Fruit fly (Drosophila melanogaster) whole organism, embryonic: ENCODE measurements around the gene pall.

Source experiments
- Awh ChIP-seq: fragments of 200-800 bp; sonication (Bioruptor generic); IDR thresholded peaks from 2 replicates; pipeline ENCODE4, ENCODE4 v1.3.6; 2022; ENCODE audit warnings: missing biosample characterization, missing genetic modification characterization
- CG10431 ChIP-seq: fragments of 200-800 bp; sonication (Bioruptor generic); optimal IDR thresholded peaks from 3 replicates; lab custom pipeline; 2018; ENCODE audit warnings: missing biosample characterization, mild to moderate bottlenecking, missing genetic modification characterization
- CG10462 ChIP-seq: fragments of 200-800 bp; sonication (Bioruptor generic); optimal IDR thresholded peaks from 2 replicates; lab custom pipeline; 2016; ENCODE audit warnings: missing biosample characterization, missing genetic modification characterization
- CG11085 ChIP-seq: fragments of 200-800 bp; sonication (Bioruptor generic); IDR thresholded peaks from 2 replicates; pipeline ENCODE4 v1.3.6; 2022; ENCODE audit warnings: missing biosample characterization, missing genetic modification characterization
- CG11504 ChIP-seq: fragments of 200-800 bp; sonication (Bioruptor generic); optimal IDR thresholded peaks from 3 replicates; lab custom pipeline; 2019; ENCODE audit warnings: missing biosample characterization, mild to moderate bottlenecking, missing genetic modification characterization, moderate library complexity
- CG11695 ChIP-seq: fragments of 200-800 bp; sonication (Bioruptor generic); IDR thresholded peaks from 3 replicates; pipeline ENCODE4 v1.3.6; 2022; ENCODE audit warnings: missing biosample characterization, missing genetic modification characterization
- CG12155 ChIP-seq: fragments of 200-800 bp; sonication (Bioruptor generic); optimal IDR thresholded peaks from 3 replicates; lab custom pipeline; 2016; ENCODE audit warnings: missing biosample characterization, missing genetic modification characterization
- CG1603 ChIP-seq: fragments of 200-800 bp; sonication (Bioruptor generic); optimal IDR thresholded peaks from 2 replicates; lab custom pipeline; 2019; ENCODE audit warnings: missing biosample characterization, mild to moderate bottlenecking, missing genetic modification characterization, moderate library complexity
- CG2116 ChIP-seq: fragments of 200-800 bp; sonication (Bioruptor generic); optimal IDR thresholded peaks from 3 replicates; lab custom pipeline; 2018; ENCODE audit warnings: missing biosample characterization, mild to moderate bottlenecking, missing genetic modification characterization
- CG3281 ChIP-seq: fragments of 200-800 bp; sonication (Bioruptor generic); optimal IDR thresholded peaks from 3 replicates; lab custom pipeline; 2017; ENCODE audit warnings: missing biosample characterization, mild to moderate bottlenecking, missing genetic modification characterization
- CG3847 ChIP-seq: fragments of 200-800 bp; sonication (Bioruptor generic); IDR thresholded peaks from 2 replicates; pipeline ENCODE4 v1.3.6; 2022; ENCODE audit warnings: missing biosample characterization, missing genetic modification characterization
- CG6254 ChIP-seq: fragments of 200-800 bp; sonication (Bioruptor generic); optimal IDR thresholded peaks from 3 replicates; lab custom pipeline; 2017; ENCODE audit warnings: mild to moderate bottlenecking, missing biosample characterization, missing genetic modification reagents, missing genetic modification characterization
- Dek ChIP-seq: fragments of 200-800 bp; sonication (Bioruptor generic); optimal IDR thresholded peaks from 3 replicates; lab custom pipeline; 2019; ENCODE audit warnings: missing biosample characterization, mild to moderate bottlenecking, missing genetic modification characterization, moderate library complexity
- Dip2 ChIP-seq: fragments of 200-800 bp; sonication (Bioruptor generic); IDR thresholded peaks from 2 replicates; pipeline ENCODE4 v1.3.6; 2022; ENCODE audit warnings: missing biosample characterization, missing genetic modification characterization
- Doc2 ChIP-seq: fragments of 200-800 bp; sonication (Bioruptor generic); IDR thresholded peaks from 2 replicates; pipeline ENCODE4 v1.3.6; 2022; ENCODE audit warnings: missing biosample characterization, missing genetic modification characterization
- Elba2 ChIP-seq: fragments of 200-800 bp; sonication (Bioruptor generic); optimal IDR thresholded peaks from 3 replicates; lab custom pipeline; 2016; ENCODE audit warnings: missing biosample characterization, missing genetic modification characterization
- Fer2 ChIP-seq: fragments of 200-800 bp; sonication (Bioruptor generic); optimal IDR thresholded peaks from 2 replicates; lab custom pipeline; 2018; ENCODE audit warnings: missing biosample characterization, mild to moderate bottlenecking, missing genetic modification characterization, moderate library complexity
- Fer3 ChIP-seq: fragments of 200-800 bp; sonication (Bioruptor generic); optimal IDR thresholded peaks from 2 replicates; lab custom pipeline; 2018; ENCODE audit warnings: missing biosample characterization, mild to moderate bottlenecking, missing genetic modification characterization, moderate library complexity
- Gug ChIP-seq: fragments of 200-800 bp; sonication (Bioruptor generic); IDR thresholded peaks from 4 replicates; pipeline ENCODE4 v1.3.6; 2022; ENCODE audit warnings: missing biosample characterization, missing genetic modification characterization
- H15 ChIP-seq: fragments of 200-800 bp; sonication (Bioruptor generic); IDR thresholded peaks from 3 replicates; pipeline ENCODE4 v1.3.6; 2022; ENCODE audit warnings: missing biosample characterization, missing genetic modification characterization
- HHEX ChIP-seq: fragments of 200-800 bp; sonication (Bioruptor generic); optimal IDR thresholded peaks from 3 replicates; lab custom pipeline; 2017; ENCODE audit warnings: missing biosample characterization, mild to moderate bottlenecking, missing genetic modification characterization, missing genetic modification reagents
- Jarid2 ChIP-seq: fragments of 200-800 bp; sonication (Bioruptor generic); optimal IDR thresholded peaks from 3 replicates; lab custom pipeline; 2017; ENCODE audit warnings: mild to moderate bottlenecking, missing biosample characterization, missing genetic modification reagents, missing genetic modification characterization
- Mad ChIP-seq: fragments of 200-800 bp; sonication (Bioruptor generic); optimal IDR thresholded peaks from 2 replicates; lab custom pipeline; 2016; ENCODE audit warnings: missing biosample characterization, missing genetic modification characterization
- Mes4 ChIP-seq: fragments of 200-800 bp; sonication (Bioruptor generic); optimal IDR thresholded peaks from 2 replicates; lab custom pipeline; 2016; ENCODE audit warnings: missing biosample characterization, missing genetic modification characterization
- Nf-YC ChIP-seq: fragments of 200-800 bp; optimal IDR thresholded peaks from 3 replicates; lab custom pipeline; 2019; ENCODE audit warnings: missing biosample characterization, mild to moderate bottlenecking, missing genetic modification characterization, moderate library complexity
- Oli ChIP-seq: fragments of 200-800 bp; sonication (Bioruptor generic); optimal IDR thresholded peaks from 2 replicates; lab custom pipeline; 2018; ENCODE audit warnings: missing biosample characterization, mild to moderate bottlenecking, missing genetic modification characterization, moderate library complexity
- PHDP ChIP-seq: fragments of 200-800 bp; sonication (Bioruptor generic); optimal IDR thresholded peaks from 3 replicates; lab custom pipeline; 2018; ENCODE audit warnings: missing biosample characterization, mild to moderate bottlenecking, missing genetic modification characterization, moderate library complexity
- Poxn ChIP-seq: fragments of 200-800 bp; sonication (Bioruptor generic); IDR thresholded peaks from 2 replicates; pipeline ENCODE4 v1.3.6; 2022; ENCODE audit warnings: missing biosample characterization, missing genetic modification characterization
- Ptx1 ChIP-seq: fragments of 200-800 bp; sonication (Bioruptor generic); IDR thresholded peaks from 2 replicates; pipeline ENCODE4 v1.3.6; 2022; ENCODE audit warnings: missing biosample characterization, missing genetic modification characterization
- Rx ChIP-seq: fragments of 200-800 bp; sonication (Bioruptor generic); IDR thresholded peaks from 2 replicates; pipeline ENCODE4 v1.3.6; 2022; ENCODE audit warnings: missing biosample characterization, missing genetic modification characterization
- Sox100B ChIP-seq: fragments of 200-800 bp; sonication (Bioruptor generic); optimal IDR thresholded peaks from 3 replicates; lab custom pipeline; 2018; ENCODE audit warnings: missing biosample characterization, mild to moderate bottlenecking, missing genetic modification characterization
- Spps ChIP-seq: fragments of 200-800 bp; sonication (Bioruptor generic); optimal IDR thresholded peaks from 2 replicates; lab custom pipeline; 2018; ENCODE audit warnings: missing biosample characterization, mild to moderate bottlenecking, missing genetic modification characterization
- Usf ChIP-seq: fragments of 200-800 bp; sonication (Bioruptor generic); optimal IDR thresholded peaks from 2 replicates; lab custom pipeline; 2017; ENCODE audit warnings: missing genotype, missing biosample characterization, missing genetic modification characterization
- Xrp1 ChIP-seq: fragments of 200-800 bp; sonication (Bioruptor generic); IDR thresholded peaks from 2 replicates; pipeline ENCODE4 v1.3.6; 2022; ENCODE audit warnings: missing biosample characterization, missing genetic modification characterization
- ab ChIP-seq: fragments of 200-800 bp; sonication (Bioruptor generic); optimal IDR thresholded peaks from 2 replicates; lab custom pipeline; 2016; ENCODE audit warnings: missing biosample characterization, missing genetic modification characterization
- ci ChIP-seq: fragments of 200-800 bp; sonication (Bioruptor generic); IDR thresholded peaks from 3 replicates; pipeline ENCODE4 v1.3.6; 2022; ENCODE audit warnings: missing biosample characterization, missing genetic modification characterization
- gro ChIP-seq: fragments of 200-800 bp; sonication (Bioruptor generic); optimal IDR thresholded peaks from 2 replicates; lab custom pipeline; 2016; ENCODE audit warnings: missing biosample characterization, missing genetic modification characterization
- gt ChIP-seq: fragments of 200-800 bp; sonication (Bioruptor generic); IDR thresholded peaks from 2 replicates; pipeline ENCODE4 v1.3.6; 2022; ENCODE audit warnings: missing biosample characterization, missing genetic modification characterization
- oc ChIP-seq: fragments of 200-800 bp; sonication (Bioruptor generic); optimal IDR thresholded peaks from 2 replicates; lab custom pipeline; 2018; ENCODE audit warnings: missing biosample characterization, mild to moderate bottlenecking, missing genetic modification characterization, moderate library complexity
- onecut ChIP-seq: fragments of 200-800 bp; sonication (Bioruptor generic); IDR thresholded peaks from 2 replicates; pipeline ENCODE4 v1.3.6; 2022; ENCODE audit warnings: missing biosample characterization, missing genetic modification characterization
- pan ChIP-seq, 4 experiments: fragments of >200 bp in 3 of 4; fragments of 200-800 bp in 1 of 4; sonication (Bioruptor generic) in 1 of 4; optimal IDR thresholded peaks in 3 of 4; IDR thresholded peaks in 1 of 4; 2 replicates each; pipeline versions ENCODE4 v1.3.6 to Lab custom; 2017 to 2022; ENCODE audit warnings: missing biosample characterization in 2 of 4, missing genetic modification characterization in 2 of 4, mixed read lengths in 1 of 4
- pb ChIP-seq: fragments of 200-800 bp; sonication (Bioruptor generic); optimal IDR thresholded peaks from 3 replicates; lab custom pipeline; 2016; ENCODE audit warnings: missing biosample characterization, missing genetic modification characterization
- pnt ChIP-seq: fragments of 200-800 bp; sonication (Bioruptor generic); optimal IDR thresholded peaks from 3 replicates; lab custom pipeline; 2016; ENCODE audit warnings: missing biosample characterization, missing genetic modification characterization
- sens ChIP-seq: fragments of 200-800 bp; sonication (Bioruptor generic); peaks from one replicate; lab custom pipeline; 2016; ENCODE audit warnings: missing biosample characterization, missing genetic modification characterization
- sens-2 ChIP-seq: fragments of 200-800 bp; sonication (Bioruptor generic); IDR thresholded peaks from 2 replicates; pipeline ENCODE4 v1.3.6; 2022; ENCODE audit warnings: missing biosample characterization, missing genetic modification characterization
- sim ChIP-seq: fragments of 200-800 bp; sonication (Bioruptor generic); IDR thresholded peaks from 2 replicates; pipeline ENCODE4 v1.3.6; 2022; ENCODE audit warnings: missing biosample characterization, missing genetic modification characterization
- sima ChIP-seq: fragments of 200-800 bp; sonication (Bioruptor generic); optimal IDR thresholded peaks from 2 replicates; lab custom pipeline; 2016; ENCODE audit warnings: missing biosample characterization, missing genetic modification characterization
- sna ChIP-seq: fragments of 200-800 bp; sonication (Bioruptor generic); IDR thresholded peaks from 2 replicates; pipeline ENCODE4 v1.3.6; 2022; ENCODE audit warnings: missing biosample characterization, missing genetic modification characterization; ENCODE audit not compliant: partially characterized antibody
- sqz ChIP-seq: fragments of 200-800 bp; sonication (Bioruptor generic); optimal IDR thresholded peaks from 3 replicates; lab custom pipeline; 2018; ENCODE audit warnings: missing biosample characterization, mild to moderate bottlenecking, missing genetic modification characterization
- ssp ChIP-seq: fragments of 200-800 bp; sonication (Bioruptor generic); IDR thresholded peaks from 2 replicates; pipeline ENCODE4 v1.3.6; 2022; ENCODE audit warnings: missing biosample characterization, missing genetic modification characterization
- tin ChIP-seq: fragments of 200-800 bp; sonication (Bioruptor generic); optimal IDR thresholded peaks from 3 replicates; lab custom pipeline; 2016; ENCODE audit warnings: missing biosample characterization, missing genetic modification characterization

The pall gene

DNA sequence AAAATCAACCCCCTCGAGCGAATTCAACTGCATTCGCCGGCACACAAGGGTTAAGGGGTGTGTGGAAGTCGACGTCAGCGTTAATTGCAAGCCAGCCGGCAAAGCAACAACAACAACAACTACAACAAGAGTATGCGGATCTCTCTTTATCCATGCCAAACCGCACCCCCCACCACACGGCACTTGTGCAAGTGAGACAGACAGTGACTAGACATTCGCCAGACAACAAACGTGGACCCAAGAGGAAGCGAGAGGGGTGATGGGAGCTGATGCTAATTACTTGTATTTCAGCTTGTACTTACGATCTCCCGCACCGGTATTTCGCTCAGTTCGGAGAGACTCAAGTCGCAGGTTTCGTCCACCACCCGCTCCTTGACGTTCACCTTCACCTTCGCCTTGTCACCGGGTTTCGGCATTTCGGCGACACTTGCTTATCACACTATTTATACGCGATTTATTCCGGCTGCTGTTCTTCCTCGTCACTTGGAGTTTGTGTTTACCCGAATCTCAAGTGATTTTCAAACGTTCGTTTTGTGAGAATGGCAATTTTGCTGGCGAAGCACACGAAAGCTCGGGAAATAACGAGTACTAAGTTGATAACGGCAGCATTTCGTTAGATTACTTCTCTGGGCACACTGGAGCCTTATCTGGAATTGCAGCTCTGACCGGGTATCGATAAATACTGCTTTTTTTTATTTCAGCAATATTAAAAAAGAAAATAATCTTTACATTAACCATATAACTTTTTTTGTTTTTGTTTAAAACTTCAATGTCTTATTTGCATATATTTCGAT, 21.6 kb upstream of the pall start, which contains the start of gene CG3408 (continued):
- no peak for TF ChIP-seq Fer2
- no peak for TF ChIP-seq gt (GFP tag; lab: Robert Waterston, UW)
- no peak for TF ChIP-seq Usf (GFP tag; lab: Kevin White, UChicago)
- TF ChIP-seq ci (GFP tag; lab: Robert Waterston, UW): no peak; the same call in 2 of the 3 replicates
- TF ChIP-seq sima (GFP tag; lab: Kevin White, UChicago): no peak
- peak; percentile 18 for TF ChIP-seq CG11504 (tag; lab: Kevin White, UChicago)
- TF ChIP-seq Poxn (GFP tag; lab: Robert Waterston, UW): no peak
- no peak for TF ChIP-seq CG3847 (GFP tag; lab: Robert Waterston, UW)
- TF ChIP-seq CG3281 (GFP tag; lab: Kevin White, UChicago): no peak
- peak; percentile 64 for TF ChIP-seq sqz (GFP tag; lab: Kevin White, UChicago)
- TF ChIP-seq Fer3 (tag; lab: Kevin White, UChicago): no peak
- no peak for TF ChIP-seq pnt
- TF ChIP-seq CG10431 (GFP tag; lab: Kevin White, UChicago): peak; percentile 50
- no peak for TF ChIP-seq Spps (tag; lab: Kevin White, UChicago)
- no peak for TF ChIP-seq Sox100B (GFP tag; lab: Kevin White, UChicago)
- no peak for TF ChIP-seq Doc2 (GFP tag; lab: Robert Waterston, UW)
- no peak for TF ChIP-seq Elba2 (GFP tag; lab: Kevin White, UChicago)
- peak; percentile 97 for TF ChIP-seq CG2116 (GFP tag; lab: Kevin White, UChicago)
- TF ChIP-seq Ptx1: no peak
- no peak for TF ChIP-seq sim (GFP tag; lab: Robert Waterston, UW)
- TF ChIP-seq sens-2 (GFP tag; lab: Robert Waterston, UW): no peak
- peak; percentile 95 for TF ChIP-seq CG12155 (GFP tag; lab: Kevin White, UChicago)
- TF ChIP-seq onecut (GFP tag; lab: Robert Waterston, UW): no peak
- no peak for TF ChIP-seq PHDP (tag; lab: Kevin White, UChicago)
- 0 out of 2 replicates have a peak, but pooled peaks have one; percentile 18 for TF ChIP-seq Xrp1 (GFP tag; lab: Robert Waterston, UW)
- TF ChIP-seq Gug (GFP tag; lab: Robert Waterston, UW): no peak
- no peak for TF ChIP-seq Jarid2 (GFP tag; lab: Kevin White, UChicago)
- no peak for TF ChIP-seq Oli (tag; lab: Kevin White, UChicago)
- no peak for TF ChIP-seq Dip2 (GFP tag; lab: Robert Waterston, UW)
- no peak for TF ChIP-seq Rx
- no peak for TF ChIP-seq sna (GFP tag; lab: Robert Waterston, UW)
- TF ChIP-seq Mes4 (GFP tag; lab: Kevin White, UChicago): no peak
- TF ChIP-seq gro: peak; percentile 52
- TF ChIP-seq tin (GFP tag; lab: Kevin White, UChicago): no peak
- TF ChIP-seq CG11085 (GFP tag; lab: Robert Waterston, UW): no peak
- TF ChIP-seq Dek (tag; lab: Kevin White, UChicago): no peak
- no peak for TF ChIP-seq H15 (GFP tag; lab: Robert Waterston, UW)
- TF ChIP-seq Nf-YC (tag; lab: Kevin White, UChicago): peak; percentile 6
- TF ChIP-seq CG6254 (GFP tag; lab: Kevin White, UChicago): no peak
- TF ChIP-seq sens: peak; percentile 84
- TF ChIP-seq HHEX: no peak
- TF ChIP-seq Awh (GFP tag; lab: Robert Waterston, UW): no peak
- TF ChIP-seq oc: no peak
- no peak for TF ChIP-seq Mad
- TF ChIP-seq CG11695 (GFP tag; lab: Robert Waterston, UW): no peak
- TF ChIP-seq pb (GFP tag; lab: Kevin White, UChicago): peak; percentile 24
- peak; percentile 67 for TF ChIP-seq CG1603 (tag; lab: Kevin White, UChicago)
- TF ChIP-seq ssp (GFP tag; lab: Robert Waterston, UW): no peak
- TF ChIP-seq ab: no peak
- TF ChIP-seq pan (optimal IDR thresholded peaks at IDR 0.05; lab: Kevin White, UChicago): no peak
- no peak for TF ChIP-seq pan (GFP tag; optimal IDR thresholded peaks at IDR 0.05 in 1 of 2, IDR thresholded peaks at IDR 0.05 in 1 of 2)
- TF ChIP-seq CG10462 (GFP tag; lab: Kevin White, UChicago): no peak
